Fruit fly (Drosophila melanogaster): Measurements from ENCODE around the gene CG43082.

DNA sequence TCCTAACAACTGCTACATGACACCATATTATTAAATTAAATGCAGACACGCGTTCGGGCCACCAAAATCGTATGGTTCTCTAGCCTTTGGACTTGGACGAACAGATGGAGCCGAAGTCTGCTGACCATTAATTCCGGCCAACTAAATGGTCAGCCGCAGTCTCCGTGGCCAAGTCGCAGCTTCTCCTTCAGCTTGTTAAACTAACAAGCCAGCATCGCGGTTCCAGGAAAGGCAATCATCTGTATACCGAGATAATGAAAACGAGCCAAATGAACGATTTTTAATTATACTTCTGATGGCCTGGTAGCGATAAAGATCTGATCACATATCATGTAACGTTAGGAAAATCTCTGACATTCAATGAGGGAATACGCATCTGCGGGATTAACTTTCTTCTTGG, 8.3 kb downstream of the CG43082 start:
- no peak for TF ChIP-seq CG14711 (tag; optimal IDR thresholded peaks at IDR 0.05)
- TF ChIP-seq CG1620 (GFP tag; optimal IDR thresholded peaks at IDR 0.05): no peak
- TF ChIP-seq tj (GFP tag; optimal IDR thresholded peaks at IDR 0.05): no peak
- TF ChIP-seq pad (GFP tag; optimal IDR thresholded peaks at IDR 0.05): no peak
- TF ChIP-seq CG7101 (tag; optimal IDR thresholded peaks at IDR 0.05): no peak
- TF ChIP-seq cnc (optimal IDR thresholded peaks at IDR 0.05): no peak
- no peak for TF ChIP-seq CG33017 (tag; optimal IDR thresholded peaks at IDR 0.05)
- TF ChIP-seq bab1 (GFP tag; optimal IDR thresholded peaks at IDR 0.05): no peak

Data from whole organism, adult.